Fruit fly (Drosophila melanogaster) whole organism, embryonic: ENCODE results near the gene mag.
A peak's percentile ranks its signal among the peaks of the same experiment; 100 is the strongest.

Experiments used
- Abd-B ChIP-seq: fragments of 200-800 bp; sonication (Bioruptor generic); optimal IDR thresholded peaks from 2 replicates; lab custom pipeline; 2018; ENCODE audit warnings: missing biosample characterization, mild to moderate bottlenecking, missing genetic modification characterization, moderate library complexity
- Bgb ChIP-seq: fragments of 200-800 bp; sonication (Bioruptor generic); IDR thresholded peaks from 2 replicates; pipeline ENCODE4 v1.3.6; 2022; ENCODE audit warnings: missing biosample characterization, missing genetic modification characterization; ENCODE audit not compliant: partially characterized antibody
- CG10209 ChIP-seq: fragments of 200-800 bp; sonication (Bioruptor generic); optimal IDR thresholded peaks from 3 replicates; lab custom pipeline; 2017; ENCODE audit warnings: missing biosample characterization, mild to moderate bottlenecking, missing genetic modification characterization, missing genetic modification reagents
- CG10959 ChIP-seq: fragments of 200-800 bp; sonication (Bioruptor generic); IDR thresholded peaks from 2 replicates; pipeline ENCODE4 v1.3.6; 2022; ENCODE audit warnings: missing biosample characterization, missing genetic modification characterization
- CG11504 ChIP-seq: fragments of 200-800 bp; sonication (Bioruptor generic); optimal IDR thresholded peaks from 3 replicates; lab custom pipeline; 2019; ENCODE audit warnings: missing biosample characterization, mild to moderate bottlenecking, missing genetic modification characterization, moderate library complexity
- CG13296 ChIP-seq: fragments of 200-800 bp; sonication (Bioruptor generic); optimal IDR thresholded peaks from 3 replicates; lab custom pipeline; 2018; ENCODE audit warnings: missing biosample characterization, mild to moderate bottlenecking, missing genetic modification characterization
- CG15696 ChIP-seq: fragments of 200-800 bp; sonication (Bioruptor generic); optimal IDR thresholded peaks from 2 replicates; lab custom pipeline; 2019; ENCODE audit warnings: missing biosample characterization, mild to moderate bottlenecking, missing genetic modification characterization, moderate library complexity
- CG1602 ChIP-seq: fragments of 200-800 bp; sonication (Bioruptor generic); optimal IDR thresholded peaks from 3 replicates; lab custom pipeline; 2016; ENCODE audit warnings: missing biosample characterization, missing genetic modification characterization
- CG17361 ChIP-seq: fragments of 200-800 bp; sonication (Bioruptor generic); IDR thresholded peaks from 3 replicates; pipeline ENCODE4 v1.3.6; 2022; ENCODE audit warnings: missing biosample characterization, missing genetic modification characterization
- CG18011 ChIP-seq: fragments of 200-800 bp; sonication (Bioruptor generic); optimal IDR thresholded peaks from 2 replicates; lab custom pipeline; 2017; ENCODE audit warnings: missing biosample characterization, missing genetic modification characterization, mild to moderate bottlenecking, moderate library complexity, missing genotype
- CG30431 ChIP-seq: fragments of 200-800 bp; sonication (Bioruptor generic); optimal IDR thresholded peaks from 2 replicates; lab custom pipeline; 2017; ENCODE audit warnings: missing biosample characterization, missing genetic modification characterization
- CG42726 ChIP-seq: fragments of 200-800 bp; sonication (Bioruptor generic); IDR thresholded peaks from 2 replicates; pipeline ENCODE4 v1.3.6; 2022; ENCODE audit warnings: missing biosample characterization, missing genetic modification characterization; ENCODE audit not compliant: partially characterized antibody
- CG6254 ChIP-seq: fragments of 200-800 bp; sonication (Bioruptor generic); optimal IDR thresholded peaks from 3 replicates; lab custom pipeline; 2017; ENCODE audit warnings: mild to moderate bottlenecking, missing biosample characterization, missing genetic modification reagents, missing genetic modification characterization
- CG6813 ChIP-seq: fragments of 200-800 bp; sonication (Bioruptor generic); optimal IDR thresholded peaks from 2 replicates; lab custom pipeline; 2017; ENCODE audit warnings: missing biosample characterization, missing genetic modification characterization, mild to moderate bottlenecking, moderate library complexity, missing genetic modification reagents
- CG7745 ChIP-seq: fragments of 200-800 bp; sonication (Bioruptor generic); optimal IDR thresholded peaks from 2 replicates; lab custom pipeline; 2018; ENCODE audit warnings: missing biosample characterization, mild to moderate bottlenecking, missing genetic modification characterization, moderate library complexity
- CG8089 ChIP-seq: fragments of 200-800 bp; sonication (Bioruptor generic); optimal IDR thresholded peaks from 3 replicates; lab custom pipeline; 2016; ENCODE audit warnings: missing biosample characterization, missing genetic modification characterization
- CG9609 ChIP-seq: fragments of 200-800 bp; sonication (Bioruptor generic); optimal IDR thresholded peaks from 3 replicates; lab custom pipeline; 2016; ENCODE audit warnings: missing biosample characterization, missing genetic modification characterization
- Dad ChIP-seq: fragments of 200-800 bp; sonication (Bioruptor generic); optimal IDR thresholded peaks from 3 replicates; lab custom pipeline; 2016; ENCODE audit warnings: missing biosample characterization, missing genetic modification characterization
- Dll ChIP-seq: fragments of 200-800 bp; sonication (Bioruptor generic); IDR thresholded peaks from 4 replicates; pipeline ENCODE4 v1.3.6; 2022; ENCODE audit warnings: missing biosample characterization, missing genetic modification characterization; ENCODE audit not compliant: partially characterized antibody
- Drgx ChIP-seq: fragments of 200-800 bp; sonication (Bioruptor generic); IDR thresholded peaks from 2 replicates; pipeline ENCODE4 v1.3.6; 2022; ENCODE audit warnings: missing biosample characterization, missing genetic modification characterization
- E2f1 ChIP-seq: fragments of 200-800 bp; sonication (Bioruptor generic); IDR thresholded peaks from 2 replicates; pipeline ENCODE4 v1.3.6; 2022; ENCODE audit warnings: missing biosample characterization, missing genetic modification characterization
- ERR ChIP-seq: fragments of 200-800 bp; sonication (Bioruptor generic); optimal IDR thresholded peaks from 2 replicates; lab custom pipeline; 2016; ENCODE audit warnings: missing biosample characterization, missing genetic modification characterization
- Hey ChIP-seq: fragments of 200-800 bp; sonication (Bioruptor generic); optimal IDR thresholded peaks from 3 replicates; lab custom pipeline; 2018; ENCODE audit warnings: missing biosample characterization, mild to moderate bottlenecking, missing genetic modification characterization
- Med ChIP-seq: fragments of 200-800 bp; sonication (Bioruptor generic); peaks from one replicate; lab custom pipeline; 2016; ENCODE audit warnings: missing biosample characterization, missing genetic modification characterization, mild to moderate bottlenecking, inconsistent platforms, moderate library complexity
- Poxn ChIP-seq: fragments of 200-800 bp; sonication (Bioruptor generic); IDR thresholded peaks from 2 replicates; pipeline ENCODE4 v1.3.6; 2022; ENCODE audit warnings: missing biosample characterization, missing genetic modification characterization
- Six4 ChIP-seq: fragments of 200-800 bp; sonication (Bioruptor generic); optimal IDR thresholded peaks from 2 replicates; lab custom pipeline; 2016; ENCODE audit warnings: missing biosample characterization, missing genetic modification characterization
- Sox100B ChIP-seq: fragments of 200-800 bp; sonication (Bioruptor generic); optimal IDR thresholded peaks from 3 replicates; lab custom pipeline; 2018; ENCODE audit warnings: missing biosample characterization, mild to moderate bottlenecking, missing genetic modification characterization
- Sry-β ChIP-seq: fragments of 200-800 bp; sonication (Bioruptor generic); optimal IDR thresholded peaks from 2 replicates; lab custom pipeline; 2018; ENCODE audit warnings: missing biosample characterization, mild to moderate bottlenecking, missing genetic modification characterization, moderate library complexity
- Sry-δ ChIP-seq: fragments of 200-800 bp; sonication (Bioruptor generic); optimal IDR thresholded peaks from 2 replicates; lab custom pipeline; 2016; ENCODE audit warnings: missing biosample characterization, missing genetic modification characterization
- btn ChIP-seq: fragments of 200-800 bp; sonication (Bioruptor generic); optimal IDR thresholded peaks from 2 replicates; lab custom pipeline; 2016; ENCODE audit warnings: missing biosample characterization, missing genetic modification characterization
- cas ChIP-seq: fragments of 200-800 bp; sonication (Bioruptor generic); IDR thresholded peaks from 2 replicates; pipeline ENCODE4 v1.3.6; 2022; ENCODE audit warnings: missing biosample characterization, missing genetic modification characterization
- cg ChIP-seq: fragments of 200-800 bp; sonication (Bioruptor generic); optimal IDR thresholded peaks from 3 replicates; lab custom pipeline; 2019; ENCODE audit warnings: missing biosample characterization, mild to moderate bottlenecking, missing genetic modification characterization, moderate library complexity
- chn ChIP-seq: fragments of 200-800 bp; sonication (Bioruptor generic); optimal IDR thresholded peaks from 2 replicates; lab custom pipeline; 2016; ENCODE audit warnings: missing biosample characterization, missing genetic modification characterization
- ci ChIP-seq: fragments of 200-800 bp; sonication (Bioruptor generic); IDR thresholded peaks from 3 replicates; pipeline ENCODE4 v1.3.6; 2022; ENCODE audit warnings: missing biosample characterization, missing genetic modification characterization
- emc ChIP-seq: fragments of 200-800 bp; sonication (Bioruptor generic); optimal IDR thresholded peaks from 2 replicates; lab custom pipeline; 2016; ENCODE audit warnings: missing biosample characterization, missing genetic modification characterization
- eve ChIP-seq, 2 experiments: fragments of >200 bp; optimal IDR thresholded peaks; 2 replicates each; lab custom pipeline; 2017; ENCODE audit warnings: missing biosample characterization in 2 of 2, missing genetic modification characterization in 2 of 2
- ewg ChIP-seq: fragments of 200-800 bp; sonication (Bioruptor generic); optimal IDR thresholded peaks from 3 replicates; lab custom pipeline; 2017; ENCODE audit warnings: mild to moderate bottlenecking, missing biosample characterization, missing genetic modification reagents, missing genetic modification characterization
- exex ChIP-seq: fragments of 200-800 bp; sonication (Bioruptor generic); optimal IDR thresholded peaks from 4 replicates; lab custom pipeline; 2018; ENCODE audit warnings: missing biosample characterization, mild to moderate bottlenecking, missing genetic modification characterization, moderate library complexity
- fru ChIP-seq: fragments of >200 bp; optimal IDR thresholded peaks from 2 replicates; lab custom pipeline; 2017
- gfzf ChIP-seq: fragments of 200-800 bp; sonication (Bioruptor generic); optimal IDR thresholded peaks from 2 replicates; lab custom pipeline; 2016; ENCODE audit warnings: missing biosample characterization, mild to moderate bottlenecking, missing genetic modification characterization, moderate library complexity
- grau ChIP-seq: fragments of 200-800 bp; optimal IDR thresholded peaks from 3 replicates; lab custom pipeline; 2019; ENCODE audit warnings: missing biosample characterization, mild to moderate bottlenecking, missing genetic modification characterization, moderate library complexity
- gsb ChIP-seq: fragments of 200-800 bp; sonication (Bioruptor generic); IDR thresholded peaks from 2 replicates; pipeline ENCODE4 v1.3.6; 2022; ENCODE audit warnings: missing biosample characterization, missing genetic modification characterization
- ind ChIP-seq: fragments of 200-800 bp; sonication (Bioruptor generic); optimal IDR thresholded peaks from 3 replicates; lab custom pipeline; 2016; ENCODE audit warnings: missing biosample characterization, missing genetic modification characterization
- nau ChIP-seq: fragments of 200-800 bp; sonication (Bioruptor generic); optimal IDR thresholded peaks from 3 replicates; lab custom pipeline; 2017; ENCODE audit warnings: missing biosample characterization, mild to moderate bottlenecking, missing genetic modification characterization, missing genetic modification reagents
- nerfin-1 ChIP-seq: fragments of 200-800 bp; sonication (Bioruptor generic); optimal IDR thresholded peaks from 3 replicates; lab custom pipeline; 2019; ENCODE audit warnings: missing biosample characterization, mild to moderate bottlenecking, missing genetic modification characterization, moderate library complexity
- p53 ChIP-seq: fragments of 200-800 bp; sonication (Bioruptor generic); optimal IDR thresholded peaks from 2 replicates; lab custom pipeline; 2016; ENCODE audit warnings: missing biosample characterization, missing genetic modification characterization
- sqz ChIP-seq: fragments of 200-800 bp; sonication (Bioruptor generic); optimal IDR thresholded peaks from 3 replicates; lab custom pipeline; 2018; ENCODE audit warnings: missing biosample characterization, mild to moderate bottlenecking, missing genetic modification characterization
- vfl ChIP-seq: fragments of 200-800 bp; sonication (Bioruptor generic); optimal IDR thresholded peaks from 2 replicates; lab custom pipeline; 2016; ENCODE audit warnings: missing biosample characterization, missing genetic modification characterization
- zfh1 ChIP-seq: fragments of 200-800 bp; sonication (Bioruptor generic); IDR thresholded peaks from 3 replicates; pipeline ENCODE4 v1.3.6; 2022; ENCODE audit warnings: missing biosample characterization, missing genetic modification characterization
- zfh2 ChIP-seq: fragments of 200-800 bp; sonication (Bioruptor generic); optimal IDR thresholded peaks from 2 replicates; lab custom pipeline; 2016; ENCODE audit warnings: missing biosample characterization, missing genetic modification characterization

Gene mag

DNA sequence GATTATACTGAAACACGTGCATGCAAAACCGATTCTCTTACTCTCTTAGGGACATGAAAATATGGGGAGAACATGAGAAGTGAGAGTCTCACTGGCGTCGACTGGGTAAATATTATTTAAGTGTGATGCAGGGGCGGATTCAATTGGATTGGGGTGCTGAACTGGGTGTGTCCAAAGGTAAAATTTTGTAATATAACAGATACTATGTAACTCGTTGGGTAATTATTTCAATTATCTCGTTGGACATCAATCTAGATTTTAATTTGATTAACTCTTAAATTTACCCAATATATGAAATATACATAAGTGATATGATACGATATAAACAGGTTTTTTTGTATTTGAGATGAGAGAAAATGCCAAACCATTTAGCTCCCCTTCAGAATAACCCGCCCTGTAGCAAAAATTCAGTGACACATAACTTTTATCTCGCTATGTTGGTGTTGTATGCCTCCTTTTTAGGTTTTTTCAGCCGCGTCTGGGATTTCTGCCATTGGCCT lies 47.7 kb downstream of the mag start (continued):
- TF ChIP-seq Sox100B (GFP tag; lab: Kevin White, UChicago) (peak; percentile 88), zfh2 (GFP tag; lab: Kevin White, UChicago) (peak; percentile 97), p53 (GFP tag; lab: Kevin White, UChicago) (peak; percentile 80), nerfin-1 (tag; lab: Kevin White, UChicago) (peak; percentile 85), emc (GFP tag; lab: Kevin White, UChicago) (peak; percentile 91), E2f1 (GFP tag; lab: Robert Waterston, UW) (peak; percentile 91), gsb (peak; percentile 92), CG18011 (GFP tag; lab: Kevin White, UChicago) (peak; percentile 84), ci (GFP tag; lab: Robert Waterston, UW) (peak; percentile 86; the same call in 2 of the 3 replicates), chn (GFP tag; lab: Kevin White, UChicago) (peak; percentile 91), Sry-δ (GFP tag; lab: Kevin White, UChicago) (peak; percentile 60), exex (tag; lab: Kevin White, UChicago) (peak; percentile 88), ewg (GFP tag; lab: Kevin White, UChicago) (peak; percentile 75), CG13296 (peak; percentile 94), btn (GFP tag; lab: Kevin White, UChicago) (peak; percentile 21), gfzf (GFP tag; lab: Kevin White, UChicago) (no peak), grau (tag; lab: Kevin White, UChicago) (peak; percentile 93), eve (GFP tag; optimal IDR thresholded peaks at IDR 0.05; lab: Kevin White, UChicago) (peak in 1 of 2 experiments; percentile 80), Dad (GFP tag; lab: Kevin White, UChicago) (peak; percentile 85), CG7745 (no peak), Dll (0 out of 4 replicates have a peak, but pooled peaks have one; percentile 14), Med (peak; percentile 99), CG9609 (GFP tag; lab: Kevin White, UChicago) (peak; percentile 91), ERR (GFP tag; lab: Kevin White, UChicago) (peak; percentile 90), Bgb (GFP tag; lab: Robert Waterston, UW) (peak; percentile 65), CG11504 (tag; lab: Kevin White, UChicago) (peak; percentile 93), CG15696 (tag; lab: Kevin White, UChicago) (peak; percentile 91), ind (GFP tag; lab: Kevin White, UChicago) (peak; percentile 96), CG1602 (peak; percentile 89), sqz (GFP tag; lab: Kevin White, UChicago) (peak; percentile 65), CG30431 (GFP tag; lab: Kevin White, UChicago) (peak; percentile 75), fru (lab: Kevin White, UChicago) (no peak), CG6813 (peak; percentile 92), CG10209 (peak; percentile 94), CG10959 (peak; percentile 83), Poxn (GFP tag; lab: Robert Waterston, UW) (peak; percentile 88), Six4 (GFP tag; lab: Kevin White, UChicago) (peak; percentile 89), CG6254 (GFP tag; lab: Kevin White, UChicago) (peak; percentile 74), CG42726 (GFP tag; lab: Robert Waterston, UW) (no peak; the same call in 1 of the 2 replicates), nau (GFP tag; lab: Kevin White, UChicago) (peak; percentile 89), cas (peak; percentile 92), cg (no peak), Hey (tag; lab: Kevin White, UChicago) (peak; percentile 78), vfl (GFP tag; lab: Kevin White, UChicago) (peak; percentile 92), CG17361 (GFP tag; lab: Robert Waterston, UW) (peak; percentile 93), Sry-β (GFP tag; lab: Kevin White, UChicago) (peak; percentile 15), Abd-B (GFP tag; lab: Kevin White, UChicago) (peak; percentile 96), Drgx (GFP tag; lab: Robert Waterston, UW) (no peak; the same call in 1 of the 2 replicates), CG8089 (GFP tag; lab: Kevin White, UChicago) (peak; percentile 78), zfh1 (peak; percentile 92)
